Worm (Caenorhabditis elegans): ENCODE data around the gene F36F12.2.

Gene F36F12.2

ce11 chrV:2099040-2099439 is 3.9 kb upstream of the F36F12.2 start, which contains the start of gene F36F12.7:
F36F12.7 (plus strand) TSS chrV:2099340.
- TF ChIP-seq fkh-10 (GFP tag; optimal IDR thresholded peaks at IDR 0.05) (no peak), nhr-28 (tag; optimal IDR thresholded peaks at IDR 0.05) (no peak), egl-43 (GFP tag; IDR thresholded peaks at IDR 0.05) (no peak), zip-2 (tag; optimal IDR thresholded peaks at IDR 0.05) (no peak)

ce11 chrV:2097653-2098052 is 2.5 kb upstream of the F36F12.2 start, which contains the start of gene clec-208:
clec-208 (plus strand) TSS chrV:2097953.
- TF ChIP-seq attf-4 (tag; optimal IDR thresholded peaks at IDR 0.05) (no peak), nhr-237 (tag; optimal IDR thresholded peaks at IDR 0.05) (no peak), ctbp-1 (GFP tag; IDR thresholded peaks at IDR 0.05) (no peak), gei-8 (GFP tag; optimal IDR thresholded peaks at IDR 0.05) (no peak), F26F4.8 (GFP tag; conservative IDR thresholded peaks at IDR 0.05) (no peak), nhr-48 (tag; optimal IDR thresholded peaks at IDR 0.05) (no peak)

- TF ChIP-seq nhr-76 (tag; optimal IDR thresholded peaks at IDR 0.05) (no peak), pha-4 (GFP tag; IDR thresholded peaks at IDR 0.05) (no peak), pha-4 (tag; optimal IDR thresholded peaks at IDR 0.05) (no peak), F10B5.3 (tag; optimal IDR thresholded peaks at IDR 0.05) (no peak)
Measured at ce11 chrV:2095772-2096171, 668 bp upstream of the F36F12.2 start, which contains the start of gene clec-207. clec-207 (plus strand) TSS chrV:2096072.

ce11 chrV:2090321-2090720 is 4.8 kb downstream of the F36F12.2 start, which contains the start of gene ztf-28:
ztf-28 (plus strand) TSS chrV:2090669.
- 0 out of 2 replicates have a peak, but pooled peaks have one; percentile 8 for TF ChIP-seq lin-38 (GFP tag; IDR thresholded peaks at IDR 0.05)
- TF ChIP-seq aha-1 (tag) = peak; percentile 69
- TF ChIP-seq Y48G9A.11 (GFP tag; IDR thresholded peaks at IDR 0.05) = peak; percentile 48; the same call in 1 of the 2 replicates

ce11 chrV:2085745-2086267 is 9.3 kb downstream of the F36F12.2 start, which contains the start of gene F36F12.3:
F36F12.3 (plus strand) TSS chrV:2085795.
- peak; percentile 65; the same call in 1 of the 2 replicates for TF ChIP-seq egl-43 (GFP tag; IDR thresholded peaks at IDR 0.05)
- 0 out of 2 replicates have a peak, but pooled peaks have one; percentile 33 for TF ChIP-seq F44E2.7 (GFP tag; IDR thresholded peaks at IDR 0.05)
- peak; percentile 78 for TF ChIP-seq set-16 (GFP tag; IDR thresholded peaks at IDR 0.05)

ce11 chrV:2083869-2084268 is 11.2 kb downstream of the F36F12.2 start:
- TF ChIP-seq nhr-237 (tag; optimal IDR thresholded peaks at IDR 0.05) (no peak), set-16 (GFP tag; IDR thresholded peaks at IDR 0.05) (peak; percentile 48; the same call in 1 of the 2 replicates), zfp-2 (tag; optimal IDR thresholded peaks at IDR 0.05) (no peak), aha-1 (tag) (peak; percentile 93), Y105C5A.15 (GFP tag; IDR thresholded peaks at IDR 0.05) (no peak), mxl-3 (GFP tag; optimal IDR thresholded peaks at IDR 0.05) (no peak)

ce11 chrV:2081894-2082293 is 13.2 kb downstream of the F36F12.2 start:
- no peak for TF ChIP-seq snpc-1.2 (GFP tag; IDR thresholded peaks at IDR 0.05)
- TF ChIP-seq hif-1 (tag; optimal IDR thresholded peaks at IDR 0.05) = no peak

- TF ChIP-seq nhr-77 (tag; optimal IDR thresholded peaks at IDR 0.05) (no peak), aha-1 (tag) (peak; percentile 68), ceh-82 (tag; optimal IDR thresholded peaks at IDR 0.05) (no peak)
Measured at ce11 chrV:2081269-2081668, 13.8 kb downstream of the F36F12.2 start.
